Fruit fly (Drosophila melanogaster) S2 (cell line): ENCODE data around the gene CG8379.

Source experiments
- CG8478 ChIP-seq: fragments of >200 bp; optimal IDR thresholded peaks from 2 replicates; lab custom pipeline; 2018
- CTCF ChIP-seq, 2 experiments: fragments of >200 bp; optimal IDR thresholded peaks; 2 replicates each; lab custom pipeline; 2018

dm6 chr3R:8867325-8868104 lies 43.3 kb downstream of the CG8379 start:
- no peak for TF ChIP-seq CG8478 (lab: Kevin White, UChicago)
- no peak for TF ChIP-seq CTCF (optimal IDR thresholded peaks at IDR 0.05; lab: Kevin White, UChicago)
